Worm (Caenorhabditis elegans): ENCODE results near the gene srt-70.

DNA sequence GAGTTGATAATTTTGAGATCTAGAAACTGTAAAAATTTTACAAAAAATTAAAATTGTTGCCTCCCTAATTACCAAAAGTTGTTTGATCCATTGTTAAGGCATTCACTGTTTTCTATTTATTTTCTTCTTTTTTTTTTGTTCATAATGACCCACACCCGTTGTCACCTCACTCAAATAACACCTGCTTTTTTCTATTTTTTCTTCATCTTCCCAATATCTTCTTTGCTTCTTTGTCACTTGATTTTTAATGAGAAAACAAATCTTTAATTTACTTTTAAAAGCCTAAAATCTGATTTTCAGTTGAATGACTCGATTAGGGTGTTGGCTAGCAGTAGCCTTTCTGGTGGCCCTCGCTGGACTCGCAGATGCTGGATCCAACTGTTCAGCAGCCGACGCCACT is 44.0 kb upstream of the srt-70 start, which contains the start of gene ncx-2:
- TF ChIP-seq ZK546.5 (tag; optimal IDR thresholded peaks at IDR 0.05) (no peak), nhr-12 (tag; optimal IDR thresholded peaks at IDR 0.05) (no peak), lin-15B (tag; optimal IDR thresholded peaks at IDR 0.05) (no peak), daf-12 (tag; optimal IDR thresholded peaks at IDR 0.05) (no peak)

Data from whole organism, L3 larva.